Fruit fly (Drosophila melanogaster): ENCODE results near the gene ND-ASHI.

The ND-ASHI gene

DNA sequence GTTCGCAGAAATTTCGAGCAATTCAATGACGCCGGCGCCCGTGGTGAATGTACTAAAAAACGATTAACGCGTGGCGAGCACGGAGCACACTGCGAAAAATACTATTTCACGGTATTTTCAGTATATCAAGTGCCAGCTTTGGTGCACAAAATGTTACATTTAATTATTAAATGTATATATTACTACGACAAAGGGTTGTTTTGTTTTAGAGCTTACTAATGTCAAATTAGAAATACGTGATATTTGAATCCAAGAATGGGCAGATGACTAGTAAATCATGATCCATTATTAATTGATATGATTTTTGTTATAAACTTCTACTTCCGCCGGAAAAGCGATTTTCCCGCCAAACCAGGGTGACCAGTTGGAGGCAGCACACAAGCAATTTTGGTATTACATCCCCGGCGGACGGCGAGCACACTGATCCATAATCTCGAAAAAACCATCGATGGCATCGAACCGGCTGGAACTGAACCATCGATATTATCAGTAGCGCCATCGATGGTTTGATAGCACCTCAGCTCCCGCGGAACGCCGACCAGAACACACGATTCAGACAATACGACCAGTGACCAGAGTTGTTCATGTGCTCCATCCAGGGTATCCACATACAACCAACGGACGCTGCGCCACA lies 24.6 kb downstream of the ND-ASHI start, which contains the start of the genes CG3226 and Cdc7 (continued):
- TF ChIP-seq CG11695 (GFP tag; IDR thresholded peaks at IDR 0.05) = peak; percentile 65; the same call in 2 of the 3 replicates
- peak; percentile 77 for TF ChIP-seq CG18619 (GFP tag; optimal IDR thresholded peaks at IDR 0.05)
- no peak for TF ChIP-seq bigmax (GFP tag; optimal IDR thresholded peaks at IDR 0.05)
- TF ChIP-seq Bdp1 (GFP tag; optimal IDR thresholded peaks at IDR 0.05) = peak; percentile 48
- TF ChIP-seq CG8765 (GFP tag; IDR thresholded peaks at IDR 0.05) = no peak
- peak; percentile 67 for TF ChIP-seq dmrt99B (tag; optimal IDR thresholded peaks at IDR 0.05)
- peak; percentile 75 for TF ChIP-seq Fer3 (tag; optimal IDR thresholded peaks at IDR 0.05)
- peak in 1 of 2 experiments; percentile 62 for TF ChIP-seq Eip74EF (GFP tag; optimal IDR thresholded peaks at IDR 0.05)
- 0 out of 2 replicates have a peak, but pooled peaks have one; percentile 11 for TF ChIP-seq CG11696 (GFP tag; IDR thresholded peaks at IDR 0.05)
- no peak for TF ChIP-seq Dfd (GFP tag; optimal IDR thresholded peaks at IDR 0.05)
- peak; percentile 71 for TF ChIP-seq Max (GFP tag; optimal IDR thresholded peaks at IDR 0.05)
- peak; percentile 48; the same call in 1 of the 3 replicates for TF ChIP-seq CG14050 (GFP tag; IDR thresholded peaks at IDR 0.05)
- peak; percentile 65; the same call in 1 of the 2 replicates for TF ChIP-seq stc (GFP tag; IDR thresholded peaks at IDR 0.05)
- peak; percentile 48; the same call in 1 of the 3 replicates for TF ChIP-seq Doc3 (GFP tag; IDR thresholded peaks at IDR 0.05; ENCODE audit: partially characterized antibody)
- no peak for TF ChIP-seq CG1647 (GFP tag; optimal IDR thresholded peaks at IDR 0.05)
- peak; percentile 6 for TF ChIP-seq Atf3 (GFP tag; optimal IDR thresholded peaks at IDR 0.05)
- TF ChIP-seq CG34422 (GFP tag; IDR thresholded peaks at IDR 0.05) = peak; percentile 67; the same call in 1 of the 3 replicates
- no peak for TF ChIP-seq Taf1 (GFP tag; IDR thresholded peaks at IDR 0.05)
- TF ChIP-seq Aef1 (GFP tag; IDR thresholded peaks at IDR 0.05) = no peak
- TF ChIP-seq inv (GFP tag; IDR thresholded peaks at IDR 0.05; ENCODE audit: partially characterized antibody) = peak; percentile 67
- no peak for TF ChIP-seq sim (GFP tag; IDR thresholded peaks at IDR 0.05)
- peak; percentile 43 for TF ChIP-seq cato (GFP tag; optimal IDR thresholded peaks at IDR 0.05; ENCODE audit: borderline replicate concordance)
- TF ChIP-seq CG7786 (GFP tag; optimal IDR thresholded peaks at IDR 0.05) = peak; percentile 2
- peak; percentile 74 for TF ChIP-seq CG17385 (GFP tag; optimal IDR thresholded peaks at IDR 0.05)
- 0 out of 3 replicates have a peak, but pooled peaks have one; percentile 36 for TF ChIP-seq otp (GFP tag; IDR thresholded peaks at IDR 0.05)
- no peak for TF ChIP-seq CG15073 (GFP tag; optimal IDR thresholded peaks at IDR 0.05)
- peak; percentile 62 for TF ChIP-seq HLH4C (GFP tag; IDR thresholded peaks at IDR 0.05; ENCODE audit: partially characterized antibody)
- TF ChIP-seq CG12299 (tag; optimal IDR thresholded peaks at IDR 0.05) = peak; percentile 70
- peak; percentile 78 for TF ChIP-seq vvl (GFP tag; IDR thresholded peaks at IDR 0.05)
- peak; percentile 19; the same call in 1 of the 3 replicates for TF ChIP-seq sr (GFP tag; IDR thresholded peaks at IDR 0.05)
- peak; percentile 65 for TF ChIP-seq scrt (GFP tag; optimal IDR thresholded peaks at IDR 0.05)
- TF ChIP-seq psq (GFP tag; optimal IDR thresholded peaks at IDR 0.05) = no peak
- TF ChIP-seq CG15514 (GFP tag; optimal IDR thresholded peaks at IDR 0.05) = peak; percentile 92
- no peak for TF ChIP-seq tx (GFP tag; optimal IDR thresholded peaks at IDR 0.05)
- peak; percentile 83 for TF ChIP-seq CG2116 (GFP tag; optimal IDR thresholded peaks at IDR 0.05)
- TF ChIP-seq fd102C (GFP tag; optimal IDR thresholded peaks at IDR 0.05) = no peak
- no peak for TF ChIP-seq CG11093 (GFP tag; IDR thresholded peaks at IDR 0.05)
- TF ChIP-seq CG2875 (GFP tag; optimal IDR thresholded peaks at IDR 0.05) = peak; percentile 78
- TF ChIP-seq Vsx1 (GFP tag; optimal IDR thresholded peaks at IDR 0.05) = peak; percentile 78
- TF ChIP-seq CG3995 (GFP tag; optimal IDR thresholded peaks at IDR 0.05) = peak; percentile 72
- TF ChIP-seq org-1 (GFP tag; optimal IDR thresholded peaks at IDR 0.05) = peak; percentile 52
- TF ChIP-seq lola (GFP tag; optimal IDR thresholded peaks at IDR 0.05) = peak in 1 of 3 experiments; percentile 47
- peak; percentile 22 for TF ChIP-seq Antp (GFP tag; optimal IDR thresholded peaks at IDR 0.05)
- peak; percentile 69 for TF ChIP-seq grn (GFP tag; optimal IDR thresholded peaks at IDR 0.05)
- peak; percentile 66 for TF ChIP-seq unc-4 (GFP tag; IDR thresholded peaks at IDR 0.05; ENCODE audit: partially characterized antibody)
- TF ChIP-seq CG2120 (GFP tag; optimal IDR thresholded peaks at IDR 0.05) = peak; percentile 42
- TF ChIP-seq CG6765 (GFP tag; optimal IDR thresholded peaks at IDR 0.05) = peak; percentile 92
- peak; percentile 64 for TF ChIP-seq CG9817 (tag; optimal IDR thresholded peaks at IDR 0.05)
- peak; percentile 32; the same call in 1 of the 2 replicates for TF ChIP-seq CG43689 (GFP tag; IDR thresholded peaks at IDR 0.05)

Measured in whole organism, embryonic.